Fruit fly (Drosophila melanogaster) whole organism, adult: Measurements from ENCODE around the gene Yip1d1.

ENCODE experiments used
- CG5204 ChIP-seq: fragments of 200-800 bp; sonication (Bioruptor generic); optimal IDR thresholded peaks from 2 replicates; lab custom pipeline; 2016; ENCODE audit warnings: missing biosample characterization, missing genetic modification characterization
- Crg-1 ChIP-seq: fragments of 200-800 bp; sonication (Bioruptor generic); optimal IDR thresholded peaks from 2 replicates; lab custom pipeline; 2016; ENCODE audit warnings: missing biosample characterization, missing genetic modification characterization
- Mnt ChIP-seq: fragments of 200-800 bp; sonication (Bioruptor generic); optimal IDR thresholded peaks from 2 replicates; lab custom pipeline; 2016; ENCODE audit warnings: missing biosample characterization, mild to moderate bottlenecking, missing genetic modification characterization
- bab1 ChIP-seq: fragments of 200-800 bp; sonication (Bioruptor generic); optimal IDR thresholded peaks from 3 replicates; lab custom pipeline; 2019; ENCODE audit warnings: missing biosample characterization, mild to moderate bottlenecking, missing genetic modification characterization, moderate library complexity
- cic ChIP-seq: fragments of 200-800 bp; sonication (Bioruptor generic); optimal IDR thresholded peaks from 2 replicates; lab custom pipeline; 2017; ENCODE audit warnings: missing biosample characterization, mild to moderate bottlenecking, missing genetic modification characterization, moderate library complexity
- cnc ChIP-seq, 2 experiments: fragments of >200 bp; optimal IDR thresholded peaks; 2 replicates each; lab custom pipeline; 2017
- kay ChIP-seq: fragments of 200-800 bp; sonication (Bioruptor generic); peaks from one replicate; lab custom pipeline; 2016; ENCODE audit warnings: missing biosample characterization, missing genetic modification characterization, borderline replicate concordance
- tj ChIP-seq: fragments of 200-800 bp; sonication (Bioruptor generic); optimal IDR thresholded peaks from 3 replicates; lab custom pipeline; 2017; ENCODE audit warnings: missing biosample characterization, mild to moderate bottlenecking, missing genetic modification characterization, moderate library complexity
- toe ChIP-seq: fragments of 200-800 bp; sonication (Bioruptor generic); optimal IDR thresholded peaks from 2 replicates; lab custom pipeline; 2016; ENCODE audit warnings: missing biosample characterization, missing genetic modification characterization

- TF ChIP-seq cic (no peak), Crg-1 (peak; percentile 56), CG5204 (GFP tag; lab: Kevin White, UChicago) (no peak), bab1 (GFP tag; lab: Kevin White, UChicago) (peak; percentile 52), cnc (optimal IDR thresholded peaks at IDR 0.05; lab: Kevin White, UChicago) (no peak), toe (peak; percentile 83), Mnt (GFP tag; lab: Kevin White, UChicago) (peak; percentile 60), kay (GFP tag; lab: Kevin White, UChicago) (no peak), tj (GFP tag; lab: Kevin White, UChicago) (peak; percentile 43)
These were observed 3.8 kb upstream of the Yip1d1 start, which contains the start of the genes Vha68-1 and mTor for dm6 chr2L:13004059-13004870.
